Worm (Caenorhabditis elegans): ENCODE results near the gene twk-39.

The twk-39 gene

ce11 chrIII:11834168-11834567 lies 38.6 kb downstream of the twk-39 start:
- TF ChIP-seq F57C9.4 (tag; optimal IDR thresholded peaks at IDR 0.05) (no peak), dpl-1 (GFP tag; optimal IDR thresholded peaks at IDR 0.05) (no peak), B0261.1 (tag; optimal IDR thresholded peaks at IDR 0.05) (no peak), Y56A3A.18 (GFP tag; IDR thresholded peaks at IDR 0.05) (no peak), chd-7 (tag; optimal IDR thresholded peaks at IDR 0.05) (no peak), ekl-4 (GFP tag; IDR thresholded peaks at IDR 0.05) (no peak), hmg-1.2 (GFP tag; IDR thresholded peaks at IDR 0.05) (no peak), tbp1 (GFP tag; optimal IDR thresholded peaks at IDR 0.05) (peak; percentile 6), K12H6.12 (tag; optimal IDR thresholded peaks at IDR 0.05) (peak; percentile 37), F37B4.10 (GFP tag; IDR thresholded peaks at IDR 0.05) (no peak), hlh-12 (tag; optimal IDR thresholded peaks at IDR 0.05) (no peak), hmg-20 (GFP tag; IDR thresholded peaks at IDR 0.05) (0 out of 2 replicates have a peak, but pooled peaks have one; percentile 23), unc-130 (GFP tag; optimal IDR thresholded peaks at IDR 0.05) (no peak), K11D2.4 (GFP tag; IDR thresholded peaks at IDR 0.05) (no peak), Y95B8A.8 (GFP tag; IDR thresholded peaks at IDR 0.05) (0 out of 2 replicates have a peak, but pooled peaks have one; percentile 35), nfya-2 (GFP tag; IDR thresholded peaks at IDR 0.05) (no peak), lin-54 (GFP tag; optimal IDR thresholded peaks at IDR 0.05) (no peak), cebp-1 (GFP tag; IDR thresholded peaks at IDR 0.05) (0 out of 2 replicates have a peak, but pooled peaks have one; percentile 31), cebp-1 (tag; optimal IDR thresholded peaks at IDR 0.05) (peak; percentile 81), nfyb-1 (GFP tag; IDR thresholded peaks at IDR 0.05) (peak; percentile 38; the same call in 1 of the 2 replicates), atf-7 (tag; optimal IDR thresholded peaks at IDR 0.05) (peak; percentile 63), ceh-100 (GFP tag; IDR thresholded peaks at IDR 0.05) (peak; percentile 54), egl-18 (GFP tag; IDR thresholded peaks at IDR 0.05) (no peak), repo-1 (tag; optimal IDR thresholded peaks at IDR 0.05) (no peak)

ce11 chrIII:11834783-11835182 lies 39.2 kb downstream of the twk-39 start:
- TF ChIP-seq ceh-100 (GFP tag; IDR thresholded peaks at IDR 0.05) (peak; percentile 16; the same call in 1 of the 2 replicates), hmg-1.2 (GFP tag; IDR thresholded peaks at IDR 0.05) (peak; percentile 76; the same call in 1 of the 2 replicates), attf-5 (GFP tag; optimal IDR thresholded peaks at IDR 0.05) (peak; percentile 55), dox-1 (GFP tag; IDR thresholded peaks at IDR 0.05) (0 out of 2 replicates have a peak, but pooled peaks have one; percentile 25), nfyb-1 (GFP tag; IDR thresholded peaks at IDR 0.05) (0 out of 2 replicates have a peak, but pooled peaks have one; percentile 17), nfya-1 (tag; optimal IDR thresholded peaks at IDR 0.05; ENCODE audit: borderline replicate concordance, insufficient read depth) (no peak), atf-7 (tag; optimal IDR thresholded peaks at IDR 0.05) (no peak), cebp-1 (GFP tag; IDR thresholded peaks at IDR 0.05) (no peak), cebp-1 (tag; optimal IDR thresholded peaks at IDR 0.05) (peak; percentile 15), ztf-25 (GFP tag; IDR thresholded peaks at IDR 0.05) (no peak), lin-54 (GFP tag; optimal IDR thresholded peaks at IDR 0.05) (no peak), nhr-80 (tag; optimal IDR thresholded peaks at IDR 0.05) (peak; percentile 30), lin-40 (tag; optimal IDR thresholded peaks at IDR 0.05) (peak; percentile 7), pbrm-1 (GFP tag; IDR thresholded peaks at IDR 0.05) (no peak), chd-7 (tag; optimal IDR thresholded peaks at IDR 0.05) (no peak), snpc-1.3 (tag; optimal IDR thresholded peaks at IDR 0.05; ENCODE audit: insufficient read depth) (no peak), bed-1 (GFP tag; IDR thresholded peaks at IDR 0.05) (no peak), F55B11.4 (tag; optimal IDR thresholded peaks at IDR 0.05; ENCODE audit: borderline replicate concordance, insufficient read depth) (no peak), nhr-27 (tag; optimal IDR thresholded peaks at IDR 0.05) (no peak), gei-17 (GFP tag; optimal IDR thresholded peaks at IDR 0.05) (no peak), him-1 (tag; optimal IDR thresholded peaks at IDR 0.05) (no peak), pha-4 (tag; optimal IDR thresholded peaks at IDR 0.05) (peak; percentile 73), sea-2 (GFP tag; IDR thresholded peaks at IDR 0.05) (no peak)
